Fruit fly (Drosophila melanogaster) whole organism, embryonic: ENCODE measurements around the gene CG3841.

ENCODE experiments used
- ATbp ChIP-seq: fragments of 200-800 bp; sonication (Bioruptor generic); optimal IDR thresholded peaks from 2 replicates; lab custom pipeline; 2017; ENCODE audit warnings: missing biosample characterization, mild to moderate bottlenecking, missing genetic modification characterization, missing genetic modification reagents
- BtbVII ChIP-seq: fragments of 200-800 bp; sonication (Bioruptor generic); optimal IDR thresholded peaks from 3 replicates; lab custom pipeline; 2017; ENCODE audit warnings: missing biosample characterization, mild to moderate bottlenecking, missing genetic modification characterization
- CG10209 ChIP-seq: fragments of 200-800 bp; sonication (Bioruptor generic); optimal IDR thresholded peaks from 3 replicates; lab custom pipeline; 2017; ENCODE audit warnings: missing biosample characterization, mild to moderate bottlenecking, missing genetic modification characterization, missing genetic modification reagents
- CG1024 ChIP-seq: fragments of 200-800 bp; sonication (Bioruptor generic); IDR thresholded peaks from 2 replicates; pipeline ENCODE4 v1.3.6; 2022; ENCODE audit warnings: missing biosample characterization, missing genetic modification characterization
- CG10959 ChIP-seq: fragments of 200-800 bp; sonication (Bioruptor generic); IDR thresholded peaks from 2 replicates; pipeline ENCODE4 v1.3.6; 2022; ENCODE audit warnings: missing biosample characterization, missing genetic modification characterization
- CG11504 ChIP-seq: fragments of 200-800 bp; sonication (Bioruptor generic); optimal IDR thresholded peaks from 3 replicates; lab custom pipeline; 2019; ENCODE audit warnings: missing biosample characterization, mild to moderate bottlenecking, missing genetic modification characterization, moderate library complexity
- CG13775 ChIP-seq: fragments of 200-800 bp; sonication (Bioruptor generic); optimal IDR thresholded peaks from 3 replicates; lab custom pipeline; 2017; ENCODE audit warnings: missing biosample characterization, mild to moderate bottlenecking, missing genetic modification characterization
- CG15011 ChIP-seq: fragments of 200-800 bp; sonication (Bioruptor generic); optimal IDR thresholded peaks from 3 replicates; lab custom pipeline; 2018; ENCODE audit warnings: missing biosample characterization, mild to moderate bottlenecking, missing genetic modification characterization
- CG15696 ChIP-seq: fragments of 200-800 bp; sonication (Bioruptor generic); optimal IDR thresholded peaks from 2 replicates; lab custom pipeline; 2019; ENCODE audit warnings: missing biosample characterization, mild to moderate bottlenecking, missing genetic modification characterization, moderate library complexity
- CG1603 ChIP-seq: fragments of 200-800 bp; sonication (Bioruptor generic); optimal IDR thresholded peaks from 2 replicates; lab custom pipeline; 2019; ENCODE audit warnings: missing biosample characterization, mild to moderate bottlenecking, missing genetic modification characterization, moderate library complexity
- CG17359 ChIP-seq: fragments of 200-800 bp; sonication (Bioruptor generic); optimal IDR thresholded peaks from 3 replicates; lab custom pipeline; 2018; ENCODE audit warnings: missing biosample characterization, mild to moderate bottlenecking, missing genetic modification characterization, moderate library complexity
- CG18599 ChIP-seq: fragments of 200-800 bp; sonication (Bioruptor generic); optimal IDR thresholded peaks from 3 replicates; lab custom pipeline; 2017; ENCODE audit warnings: missing biosample characterization, missing genetic modification characterization, mild to moderate bottlenecking, moderate library complexity, missing genetic modification reagents
- CG18764 ChIP-seq: fragments of 200-800 bp; sonication (Bioruptor generic); optimal IDR thresholded peaks from 3 replicates; lab custom pipeline; 2016; ENCODE audit warnings: missing biosample characterization, missing genetic modification characterization
- CG2678 ChIP-seq: fragments of 200-800 bp; sonication (Bioruptor generic); optimal IDR thresholded peaks from 3 replicates; lab custom pipeline; 2019; ENCODE audit warnings: missing biosample characterization, mild to moderate bottlenecking, missing genetic modification characterization, moderate library complexity
- CG2712 ChIP-seq: fragments of 200-800 bp; optimal IDR thresholded peaks from 3 replicates; lab custom pipeline; 2019; ENCODE audit warnings: missing biosample characterization, mild to moderate bottlenecking, missing genetic modification characterization, moderate library complexity
- CG2875 ChIP-seq: fragments of 200-800 bp; sonication (Bioruptor generic); optimal IDR thresholded peaks from 2 replicates; lab custom pipeline; 2017; ENCODE audit warnings: missing biosample characterization, mild to moderate bottlenecking, missing genetic modification characterization, missing genetic modification reagents
- CG34422 ChIP-seq: fragments of 200-800 bp; sonication (Bioruptor generic); IDR thresholded peaks from 3 replicates; pipeline ENCODE4 v1.3.6; 2022; ENCODE audit warnings: missing biosample characterization, missing genetic modification characterization
- CG4360 ChIP-seq: fragments of 200-800 bp; sonication (Bioruptor generic); IDR thresholded peaks from 2 replicates; pipeline ENCODE4 v1.3.6; 2022; ENCODE audit warnings: missing biosample characterization, missing genetic modification characterization
- CG4404 ChIP-seq: fragments of 200-800 bp; sonication (Bioruptor generic); IDR thresholded peaks from 2 replicates; pipeline ENCODE4 v1.3.6; 2022; ENCODE audit warnings: missing biosample characterization, missing genetic modification characterization
- CG4617 ChIP-seq: fragments of 200-800 bp; sonication (Bioruptor generic); optimal IDR thresholded peaks from 3 replicates; lab custom pipeline; 2016; ENCODE audit warnings: missing biosample characterization, missing genetic modification characterization, borderline replicate concordance
- CG7556 ChIP-seq: fragments of 200-800 bp; sonication (Bioruptor generic); optimal IDR thresholded peaks from 2 replicates; lab custom pipeline; 2017; ENCODE audit warnings: missing biosample characterization, mild to moderate bottlenecking, missing genetic modification characterization
- CG8359 ChIP-seq: fragments of 200-800 bp; sonication (Bioruptor generic); optimal IDR thresholded peaks from 2 replicates; lab custom pipeline; 2017; ENCODE audit warnings: missing biosample characterization, mild to moderate bottlenecking, missing genetic modification characterization, borderline replicate concordance
- CG9797 ChIP-seq: fragments of 200-800 bp; sonication (Bioruptor generic); optimal IDR thresholded peaks from 3 replicates; lab custom pipeline; 2018; ENCODE audit warnings: missing biosample characterization, mild to moderate bottlenecking, missing genetic modification characterization
- CoRest ChIP-seq: fragments of 200-800 bp; sonication (Bioruptor generic); optimal IDR thresholded peaks from 3 replicates; lab custom pipeline; 2018; ENCODE audit warnings: missing biosample characterization, mild to moderate bottlenecking, missing genetic modification characterization, moderate library complexity
- GATAe ChIP-seq: fragments of 200-800 bp; sonication (Bioruptor generic); conservative IDR thresholded peaks from 2 replicates; pipeline ENCODE4 v1.3.6; 2022; ENCODE audit warnings: missing biosample characterization, missing genetic modification characterization
- Hsf ChIP-seq: fragments of 200-800 bp; sonication (Bioruptor generic); optimal IDR thresholded peaks from 3 replicates; lab custom pipeline; 2016; ENCODE audit warnings: missing biosample characterization, missing genetic modification characterization
- NfI ChIP-seq: fragments of 200-800 bp; sonication (Bioruptor generic); optimal IDR thresholded peaks from 3 replicates; lab custom pipeline; 2018; ENCODE audit warnings: missing biosample characterization, mild to moderate bottlenecking, missing genetic modification characterization, moderate library complexity
- Sox102F ChIP-seq: fragments of 200-800 bp; sonication (Bioruptor generic); optimal IDR thresholded peaks from 2 replicates; lab custom pipeline; 2018; ENCODE audit warnings: missing biosample characterization, mild to moderate bottlenecking, missing genetic modification characterization, moderate library complexity
- Tbp ChIP-seq: fragments of >200 bp; optimal IDR thresholded peaks from 2 replicates; lab custom pipeline; 2018; ENCODE audit warnings: missing biosample characterization, missing genetic modification characterization
- al ChIP-seq: fragments of 200-800 bp; sonication (Bioruptor generic); IDR thresholded peaks from 2 replicates; pipeline ENCODE4 v1.3.6; 2022; ENCODE audit warnings: missing biosample characterization, missing genetic modification characterization
- ase ChIP-seq: fragments of 200-800 bp; sonication (Bioruptor generic); IDR thresholded peaks from 3 replicates; pipeline ENCODE4 v1.3.6; 2022; ENCODE audit warnings: missing biosample characterization, missing genetic modification characterization
- az2 ChIP-seq: fragments of 200-800 bp; sonication (Bioruptor generic); optimal IDR thresholded peaks from 3 replicates; lab custom pipeline; 2016; ENCODE audit warnings: missing biosample characterization, missing genetic modification characterization
- chm ChIP-seq: fragments of 200-800 bp; sonication (Bioruptor generic); IDR thresholded peaks from 2 replicates; pipeline ENCODE4 v1.3.6; 2022; ENCODE audit warnings: missing biosample characterization, missing genetic modification characterization
- corto ChIP-seq: fragments of 200-800 bp; sonication (Bioruptor generic); optimal IDR thresholded peaks from 2 replicates; lab custom pipeline; 2016; ENCODE audit warnings: missing biosample characterization, mild to moderate bottlenecking, missing genetic modification characterization, moderate library complexity
- croc ChIP-seq: fragments of 200-800 bp; sonication (Bioruptor generic); conservative IDR thresholded peaks from 3 replicates; pipeline ENCODE4 v1.3.6; 2022; ENCODE audit warnings: missing biosample characterization, missing genetic modification characterization
- dpn ChIP-seq, 2 experiments: fragments of 200-800 bp; sonication (Bioruptor generic); optimal IDR thresholded peaks; 3 replicates each; lab custom pipeline; 2016; ENCODE audit warnings: missing biosample characterization in 2 of 2, missing genetic modification characterization in 2 of 2
- grau ChIP-seq: fragments of 200-800 bp; optimal IDR thresholded peaks from 3 replicates; lab custom pipeline; 2019; ENCODE audit warnings: missing biosample characterization, mild to moderate bottlenecking, missing genetic modification characterization, moderate library complexity
- gsb-n ChIP-seq: fragments of 200-800 bp; sonication (Bioruptor generic); optimal IDR thresholded peaks from 3 replicates; lab custom pipeline; 2018; ENCODE audit warnings: missing biosample characterization, mild to moderate bottlenecking, missing genetic modification characterization
- phol ChIP-seq: fragments of 200-800 bp; sonication (Bioruptor generic); optimal IDR thresholded peaks from 3 replicates; lab custom pipeline; 2018; ENCODE audit warnings: missing biosample characterization, mild to moderate bottlenecking, missing genetic modification characterization, moderate library complexity
- prd ChIP-seq, 3 experiments: fragments of >200 bp in 2 of 3; fragments of 200-800 bp in 1 of 3; sonication (Bioruptor generic) in 1 of 3; optimal IDR thresholded peaks in 2 of 3; IDR thresholded peaks in 1 of 3; 2 replicates in 2 of 3; 3 replicates in 1 of 3; pipeline versions ENCODE4 v1.3.6 to Lab custom; 2017 to 2022; ENCODE audit warnings: missing biosample characterization in 1 of 3, missing genetic modification characterization in 1 of 3
- pros ChIP-seq: fragments of 200-800 bp; sonication (Bioruptor generic); optimal IDR thresholded peaks from 3 replicates; lab custom pipeline; 2019; ENCODE audit warnings: missing biosample characterization, mild to moderate bottlenecking, missing genetic modification characterization, moderate library complexity
- row ChIP-seq: fragments of 200-800 bp; sonication (Bioruptor generic); IDR thresholded peaks from 3 replicates; pipeline ENCODE4 v1.3.6; 2022; ENCODE audit warnings: missing biosample characterization, missing genetic modification characterization
- schlank ChIP-seq: fragments of 200-800 bp; sonication (Bioruptor generic); optimal IDR thresholded peaks from 2 replicates; lab custom pipeline; 2018; ENCODE audit warnings: missing biosample characterization, mild to moderate bottlenecking, missing genetic modification characterization
- sens-2 ChIP-seq: fragments of 200-800 bp; sonication (Bioruptor generic); IDR thresholded peaks from 2 replicates; pipeline ENCODE4 v1.3.6; 2022; ENCODE audit warnings: missing biosample characterization, missing genetic modification characterization
- sim ChIP-seq: fragments of 200-800 bp; sonication (Bioruptor generic); IDR thresholded peaks from 2 replicates; pipeline ENCODE4 v1.3.6; 2022; ENCODE audit warnings: missing biosample characterization, missing genetic modification characterization
- tin ChIP-seq: fragments of 200-800 bp; sonication (Bioruptor generic); optimal IDR thresholded peaks from 3 replicates; lab custom pipeline; 2016; ENCODE audit warnings: missing biosample characterization, missing genetic modification characterization
- zen ChIP-seq: fragments of 200-800 bp; sonication (Bioruptor generic); optimal IDR thresholded peaks from 3 replicates; lab custom pipeline; 2018; ENCODE audit warnings: missing biosample characterization, mild to moderate bottlenecking, missing genetic modification characterization, moderate library complexity
- zfh1 ChIP-seq: fragments of 200-800 bp; sonication (Bioruptor generic); IDR thresholded peaks from 3 replicates; pipeline ENCODE4 v1.3.6; 2022; ENCODE audit warnings: missing biosample characterization, missing genetic modification characterization

Gene CG3841

dm6 chr2L:9594625-9595300, 5.5 kb downstream of the CG3841 start (continued):
- TF ChIP-seq CG2875 (GFP tag; lab: Kevin White, UChicago) (peak; percentile 37), phol (peak; percentile 73), CG17359 (tag; lab: Kevin White, UChicago) (peak; percentile 50), row (GFP tag; lab: Robert Waterston, UW) (peak; percentile 75), ATbp (GFP tag; lab: Kevin White, UChicago) (peak; percentile 38), CG15011 (GFP tag; lab: Kevin White, UChicago) (no peak), GATAe (no peak), grau (peak; percentile 46), CG4360 (GFP tag; lab: Robert Waterston, UW) (peak; percentile 39; the same call in 1 of the 2 replicates), dpn (GFP tag; optimal IDR thresholded peaks at IDR 0.05; lab: Kevin White, UChicago) (peak in 1 of 2 experiments; percentile 19), CG18599 (GFP tag; lab: Kevin White, UChicago) (peak; percentile 29), CG10959 (GFP tag; lab: Robert Waterston, UW) (peak; percentile 73), sens-2 (no peak), CG9797 (no peak), al (no peak), CG4617 (GFP tag; lab: Kevin White, UChicago) (no peak), schlank (no peak), zen (tag; lab: Kevin White, UChicago) (peak; percentile 69), prd (optimal IDR thresholded peaks at IDR 0.05; lab: Kevin White, UChicago) (no peak), prd (GFP tag; IDR thresholded peaks at IDR 0.05; lab: Robert Waterston, UW) (peak; percentile 79; the same call in 2 of the 3 replicates), croc (GFP tag; lab: Robert Waterston, UW) (peak; percentile 65), CG11504 (tag; lab: Kevin White, UChicago) (peak; percentile 67), Hsf (GFP tag; lab: Kevin White, UChicago) (peak; percentile 18), pros (GFP tag; lab: Kevin White, UChicago) (peak; percentile 75), sim (peak; percentile 48; the same call in 1 of the 2 replicates), zfh1 (peak; percentile 79), CG1603 (tag; lab: Kevin White, UChicago) (peak; percentile 11), CG15696 (tag; lab: Kevin White, UChicago) (peak; percentile 73), CG34422 (GFP tag; lab: Robert Waterston, UW) (peak; percentile 51; the same call in 1 of the 3 replicates), gsb-n (tag; lab: Kevin White, UChicago) (peak; percentile 33), CG2712 (peak; percentile 85), tin (GFP tag; lab: Kevin White, UChicago) (peak; percentile 5), CG8359 (GFP tag; lab: Kevin White, UChicago) (peak; percentile 43), BtbVII (no peak), CG13775 (peak; percentile 44), CG18764 (GFP tag; lab: Kevin White, UChicago) (peak; percentile 11), CoRest (tag; lab: Kevin White, UChicago) (peak; percentile 31), CG7556 (GFP tag; lab: Kevin White, UChicago) (peak; percentile 42), az2 (GFP tag; lab: Kevin White, UChicago) (peak; percentile 50), CG10209 (GFP tag; lab: Kevin White, UChicago) (peak; percentile 44), chm (GFP tag; lab: Robert Waterston, UW) (peak; percentile 72; the same call in 1 of the 2 replicates), CG2678 (tag; lab: Kevin White, UChicago) (peak; percentile 53), CG4404 (peak; percentile 73), CG1024 (GFP tag; lab: Robert Waterston, UW) (0 out of 2 replicates have a peak, but pooled peaks have one; percentile 15), corto (GFP tag; lab: Kevin White, UChicago) (no peak), NfI (GFP tag; lab: Kevin White, UChicago) (no peak), ase (GFP tag; lab: Robert Waterston, UW) (no peak), Sox102F (peak; percentile 41), Tbp (GFP tag; lab: Kevin White, UChicago) (no peak)
